Fruit fly (Drosophila melanogaster) whole organism, embryonic: ENCODE results near the gene CheB38b.
A peak's percentile ranks its signal among the peaks of the same experiment; 100 is the strongest.

Experiments used
- BEAF-32 ChIP-seq: fragments of 200-800 bp; sonication (Bioruptor generic); optimal IDR thresholded peaks from 3 replicates; lab custom pipeline; 2017; ENCODE audit warnings: missing biosample characterization, missing genetic modification characterization, mild to moderate bottlenecking, moderate library complexity, missing genetic modification reagents
- CG10431 ChIP-seq: fragments of 200-800 bp; sonication (Bioruptor generic); optimal IDR thresholded peaks from 3 replicates; lab custom pipeline; 2018; ENCODE audit warnings: missing biosample characterization, mild to moderate bottlenecking, missing genetic modification characterization
- CG10462 ChIP-seq: fragments of 200-800 bp; sonication (Bioruptor generic); optimal IDR thresholded peaks from 2 replicates; lab custom pipeline; 2016; ENCODE audit warnings: missing biosample characterization, missing genetic modification characterization
- CG11560 ChIP-seq: fragments of 200-800 bp; sonication (Bioruptor generic); IDR thresholded peaks from 3 replicates; pipeline ENCODE4 v1.3.6; 2022; ENCODE audit warnings: missing biosample characterization, missing genetic modification characterization
- CG12104 ChIP-seq: fragments of 200-800 bp; sonication (Bioruptor generic); optimal IDR thresholded peaks from 3 replicates; lab custom pipeline; 2016; ENCODE audit warnings: missing biosample characterization, missing genetic modification characterization
- CG12659 ChIP-seq: fragments of 200-800 bp; sonication (Bioruptor generic); optimal IDR thresholded peaks from 3 replicates; lab custom pipeline; 2017; ENCODE audit warnings: mild to moderate bottlenecking, missing biosample characterization, missing genetic modification reagents, missing genetic modification characterization
- CG14441 ChIP-seq: fragments of 200-800 bp; sonication (Bioruptor generic); IDR thresholded peaks from 2 replicates; pipeline ENCODE4 v1.3.6; 2022; ENCODE audit warnings: missing biosample characterization, missing genetic modification characterization
- CG15514 ChIP-seq: fragments of 200-800 bp; sonication (Bioruptor generic); optimal IDR thresholded peaks from 3 replicates; lab custom pipeline; 2017; ENCODE audit warnings: missing biosample characterization, missing genetic modification characterization, mild to moderate bottlenecking, moderate library complexity, missing genetic modification reagents
- CG1603 ChIP-seq: fragments of 200-800 bp; sonication (Bioruptor generic); optimal IDR thresholded peaks from 2 replicates; lab custom pipeline; 2019; ENCODE audit warnings: missing biosample characterization, mild to moderate bottlenecking, missing genetic modification characterization, moderate library complexity
- CG17186 ChIP-seq: fragments of 200-800 bp; sonication (Bioruptor generic); optimal IDR thresholded peaks from 3 replicates; lab custom pipeline; 2017; ENCODE audit warnings: missing biosample characterization, missing genetic modification reagents, missing genetic modification characterization
- CG17359 ChIP-seq: fragments of 200-800 bp; sonication (Bioruptor generic); optimal IDR thresholded peaks from 3 replicates; lab custom pipeline; 2018; ENCODE audit warnings: missing biosample characterization, mild to moderate bottlenecking, missing genetic modification characterization, moderate library complexity
- CG17802 ChIP-seq: fragments of 200-800 bp; sonication (Bioruptor generic); optimal IDR thresholded peaks from 2 replicates; lab custom pipeline; 2018; ENCODE audit warnings: missing biosample characterization, mild to moderate bottlenecking, missing genetic modification characterization, moderate library complexity
- CG18619 ChIP-seq: fragments of 200-800 bp; sonication (Bioruptor generic); optimal IDR thresholded peaks from 3 replicates; lab custom pipeline; 2017; ENCODE audit warnings: missing biosample characterization, mild to moderate bottlenecking, missing genetic modification characterization
- CG2120 ChIP-seq: fragments of 200-800 bp; sonication (Bioruptor generic); optimal IDR thresholded peaks from 3 replicates; lab custom pipeline; 2016; ENCODE audit warnings: missing biosample characterization, missing genetic modification characterization
- CG2129 ChIP-seq: fragments of 200-800 bp; sonication (Bioruptor generic); IDR thresholded peaks from 2 replicates; pipeline ENCODE4 v1.3.6; 2022; ENCODE audit warnings: missing biosample characterization, missing genetic modification characterization; ENCODE audit not compliant: partially characterized antibody
- CG2199 ChIP-seq: fragments of 200-800 bp; sonication (Bioruptor generic); IDR thresholded peaks from 3 replicates; pipeline ENCODE4 v1.3.6; 2022; ENCODE audit warnings: missing biosample characterization, missing genetic modification characterization
- CG33213 ChIP-seq: fragments of 200-800 bp; sonication (Bioruptor generic); optimal IDR thresholded peaks from 3 replicates; lab custom pipeline; 2016; ENCODE audit warnings: missing biosample characterization, missing genetic modification characterization
- CG34224 ChIP-seq: fragments of 200-800 bp; sonication (Bioruptor generic); IDR thresholded peaks from 3 replicates; pipeline ENCODE4 v1.3.6; 2022; ENCODE audit warnings: missing biosample characterization, missing genetic modification characterization; ENCODE audit not compliant: partially characterized antibody
- CG5180 ChIP-seq: fragments of 200-800 bp; sonication (Bioruptor generic); optimal IDR thresholded peaks from 3 replicates; lab custom pipeline; 2017; ENCODE audit warnings: missing biosample characterization, missing genetic modification characterization, mild to moderate bottlenecking, moderate library complexity, missing genetic modification reagents
- CG8290 ChIP-seq, 3 experiments: fragments of 200-800 bp; sonication (Bioruptor generic); optimal IDR thresholded peaks; 2 replicates each; lab custom pipeline; 2016 to 2019; ENCODE audit warnings: missing biosample characterization in 3 of 3, missing genetic modification characterization in 3 of 3, mild to moderate bottlenecking in 2 of 3, moderate library complexity in 1 of 3
- CG8359 ChIP-seq: fragments of 200-800 bp; sonication (Bioruptor generic); optimal IDR thresholded peaks from 2 replicates; lab custom pipeline; 2017; ENCODE audit warnings: missing biosample characterization, mild to moderate bottlenecking, missing genetic modification characterization, borderline replicate concordance
- CrebB ChIP-seq: fragments of 200-800 bp; sonication (Bioruptor generic); optimal IDR thresholded peaks from 3 replicates; lab custom pipeline; 2018; ENCODE audit warnings: missing biosample characterization, mild to moderate bottlenecking, missing genetic modification characterization
- Dp ChIP-seq: fragments of 200-800 bp; sonication (Bioruptor generic); optimal IDR thresholded peaks from 2 replicates; lab custom pipeline; 2018; ENCODE audit warnings: missing biosample characterization, mild to moderate bottlenecking, missing genetic modification characterization, moderate library complexity
- E2f1 ChIP-seq: fragments of 200-800 bp; sonication (Bioruptor generic); IDR thresholded peaks from 2 replicates; pipeline ENCODE4 v1.3.6; 2022; ENCODE audit warnings: missing biosample characterization, missing genetic modification characterization
- Elba2 ChIP-seq: fragments of 200-800 bp; sonication (Bioruptor generic); optimal IDR thresholded peaks from 3 replicates; lab custom pipeline; 2016; ENCODE audit warnings: missing biosample characterization, missing genetic modification characterization
- Gug ChIP-seq: fragments of 200-800 bp; sonication (Bioruptor generic); IDR thresholded peaks from 4 replicates; pipeline ENCODE4 v1.3.6; 2022; ENCODE audit warnings: missing biosample characterization, missing genetic modification characterization
- HLH4C ChIP-seq: fragments of 200-800 bp; sonication (Bioruptor generic); IDR thresholded peaks from 3 replicates; pipeline ENCODE4 v1.3.6; 2022; ENCODE audit warnings: missing biosample characterization, missing genetic modification characterization; ENCODE audit not compliant: partially characterized antibody
- HmgZ ChIP-seq: fragments of 200-800 bp; sonication (Bioruptor generic); optimal IDR thresholded peaks from 2 replicates; lab custom pipeline; 2018; ENCODE audit warnings: missing biosample characterization, mild to moderate bottlenecking, missing genetic modification characterization
- Hr39 ChIP-seq: fragments of >200 bp; optimal IDR thresholded peaks from 2 replicates; lab custom pipeline; 2017
- Myb ChIP-seq: fragments of 200-800 bp; sonication (Bioruptor generic); optimal IDR thresholded peaks from 2 replicates; lab custom pipeline; 2016; ENCODE audit warnings: missing biosample characterization, missing genetic modification characterization
- NFAT ChIP-seq: fragments of 200-800 bp; sonication (Bioruptor generic); IDR thresholded peaks from 2 replicates; pipeline ENCODE4 v1.3.6; 2022; ENCODE audit warnings: missing biosample characterization, missing genetic modification characterization
- NfI ChIP-seq: fragments of 200-800 bp; sonication (Bioruptor generic); optimal IDR thresholded peaks from 3 replicates; lab custom pipeline; 2018; ENCODE audit warnings: missing biosample characterization, mild to moderate bottlenecking, missing genetic modification characterization, moderate library complexity
- Ptx1 ChIP-seq: fragments of 200-800 bp; sonication (Bioruptor generic); IDR thresholded peaks from 2 replicates; pipeline ENCODE4 v1.3.6; 2022; ENCODE audit warnings: missing biosample characterization, missing genetic modification characterization
- Xrp1 ChIP-seq: fragments of 200-800 bp; sonication (Bioruptor generic); IDR thresholded peaks from 2 replicates; pipeline ENCODE4 v1.3.6; 2022; ENCODE audit warnings: missing biosample characterization, missing genetic modification characterization
- aop ChIP-seq: fragments of 200-800 bp; sonication (Bioruptor generic); IDR thresholded peaks from 2 replicates; pipeline ENCODE4 v1.3.6; 2022; ENCODE audit warnings: missing biosample characterization, missing genetic modification characterization
- chif ChIP-seq, 2 experiments: fragments of 200-800 bp; sonication (Bioruptor generic); optimal IDR thresholded peaks; 3 replicates each; lab custom pipeline; 2016; ENCODE audit warnings: missing biosample characterization in 2 of 2, missing genetic modification characterization in 2 of 2
- chn ChIP-seq: fragments of 200-800 bp; sonication (Bioruptor generic); optimal IDR thresholded peaks from 2 replicates; lab custom pipeline; 2016; ENCODE audit warnings: missing biosample characterization, missing genetic modification characterization
- croc ChIP-seq: fragments of 200-800 bp; sonication (Bioruptor generic); conservative IDR thresholded peaks from 3 replicates; pipeline ENCODE4 v1.3.6; 2022; ENCODE audit warnings: missing biosample characterization, missing genetic modification characterization
- exex ChIP-seq: fragments of 200-800 bp; sonication (Bioruptor generic); optimal IDR thresholded peaks from 4 replicates; lab custom pipeline; 2018; ENCODE audit warnings: missing biosample characterization, mild to moderate bottlenecking, missing genetic modification characterization, moderate library complexity
- gce ChIP-seq: fragments of 200-800 bp; sonication (Bioruptor generic); IDR thresholded peaks from 3 replicates; pipeline ENCODE4 v1.3.6; 2022; ENCODE audit warnings: missing biosample characterization, missing genetic modification characterization
- jing ChIP-seq: fragments of 200-800 bp; sonication (Bioruptor generic); optimal IDR thresholded peaks from 2 replicates; lab custom pipeline; 2018; ENCODE audit warnings: missing biosample characterization, mild to moderate bottlenecking, missing genetic modification characterization
- kah ChIP-seq: fragments of 200-800 bp; sonication (Bioruptor generic); optimal IDR thresholded peaks from 2 replicates; lab custom pipeline; 2018; ENCODE audit warnings: missing biosample characterization, mild to moderate bottlenecking, missing genetic modification characterization
- lbe ChIP-seq: fragments of 200-800 bp; sonication (Bioruptor generic); optimal IDR thresholded peaks from 2 replicates; lab custom pipeline; 2016; ENCODE audit warnings: missing biosample characterization, mild to moderate bottlenecking, missing genetic modification characterization
- lov ChIP-seq, 2 experiments: fragments of 200-800 bp in 1 of 2; fragments of >200 bp in 1 of 2; sonication (Bioruptor generic) in 1 of 2; IDR thresholded peaks in 1 of 2; optimal IDR thresholded peaks in 1 of 2; 2 replicates in 1 of 2; 3 replicates in 1 of 2; pipeline versions ENCODE4 v1.3.6 to Lab custom; 2017 to 2022; ENCODE audit warnings: missing biosample characterization in 1 of 2, missing genetic modification characterization in 1 of 2
- pita ChIP-seq: fragments of 200-800 bp; sonication (Bioruptor generic); optimal IDR thresholded peaks from 2 replicates; lab custom pipeline; 2017; ENCODE audit warnings: missing biosample characterization, mild to moderate bottlenecking, missing genetic modification characterization
- psq ChIP-seq: fragments of 200-800 bp; sonication (Bioruptor generic); optimal IDR thresholded peaks from 2 replicates; lab custom pipeline; 2017; ENCODE audit warnings: missing biosample characterization, missing genetic modification characterization
- repo ChIP-seq: fragments of 200-800 bp; sonication (Bioruptor generic); optimal IDR thresholded peaks from 2 replicates; lab custom pipeline; 2016; ENCODE audit warnings: missing biosample characterization, missing genetic modification characterization
- sens ChIP-seq: fragments of 200-800 bp; sonication (Bioruptor generic); peaks from one replicate; lab custom pipeline; 2016; ENCODE audit warnings: missing biosample characterization, missing genetic modification characterization
- slp2 ChIP-seq: fragments of 200-800 bp; sonication (Bioruptor generic); optimal IDR thresholded peaks from 2 replicates; lab custom pipeline; 2016; ENCODE audit warnings: missing biosample characterization, missing genetic modification characterization
- sna ChIP-seq: fragments of 200-800 bp; sonication (Bioruptor generic); IDR thresholded peaks from 2 replicates; pipeline ENCODE4 v1.3.6; 2022; ENCODE audit warnings: missing biosample characterization, missing genetic modification characterization; ENCODE audit not compliant: partially characterized antibody
- zfh1 ChIP-seq: fragments of 200-800 bp; sonication (Bioruptor generic); IDR thresholded peaks from 3 replicates; pipeline ENCODE4 v1.3.6; 2022; ENCODE audit warnings: missing biosample characterization, missing genetic modification characterization

Gene CheB38b

DNA sequence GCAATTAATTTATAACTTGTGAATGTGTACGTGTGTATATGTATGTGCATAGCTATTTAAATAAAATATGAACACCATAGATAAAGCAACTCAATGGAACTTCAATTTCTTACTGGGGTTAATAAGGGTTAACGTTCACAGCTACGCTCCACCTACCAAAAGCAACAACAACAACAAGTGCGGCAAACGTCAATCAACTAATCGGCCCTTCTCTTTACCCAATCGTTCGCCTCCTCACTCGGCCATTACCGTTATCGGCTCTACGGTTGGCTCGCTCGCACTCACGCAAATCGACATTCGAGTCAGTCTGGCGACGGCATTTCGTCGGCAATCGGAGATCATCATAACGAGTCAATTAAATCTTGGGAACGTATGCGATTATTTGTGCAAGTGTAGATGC lies 34.0 kb downstream of the CheB38b start (continued):
- no peak for TF ChIP-seq HmgZ (tag; lab: Kevin White, UChicago)
- no peak for TF ChIP-seq Hr39 (lab: Kevin White, UChicago)
- TF ChIP-seq CG2129, result no peak
- no peak for TF ChIP-seq CG33213 (GFP tag; lab: Kevin White, UChicago)
- TF ChIP-seq croc (GFP tag; lab: Robert Waterston, UW), result no peak
- no peak for TF ChIP-seq pita
- TF ChIP-seq NFAT (GFP tag; lab: Robert Waterston, UW), result no peak
- TF ChIP-seq CG5180 (GFP tag; lab: Kevin White, UChicago), result no peak
- no peak for TF ChIP-seq Gug (GFP tag; lab: Robert Waterston, UW)
- no peak for TF ChIP-seq jing (GFP tag; lab: Kevin White, UChicago)
- TF ChIP-seq BEAF-32 (GFP tag; lab: Kevin White, UChicago), result no peak
- TF ChIP-seq Xrp1 (GFP tag; lab: Robert Waterston, UW), result no peak
- no peak for TF ChIP-seq Ptx1 (GFP tag; lab: Robert Waterston, UW)
- no peak for TF ChIP-seq aop (GFP tag; lab: Robert Waterston, UW)
- TF ChIP-seq E2f1 (GFP tag; lab: Robert Waterston, UW), result no peak
- TF ChIP-seq CG8359 (GFP tag; lab: Kevin White, UChicago), result no peak
- no peak for TF ChIP-seq CG17186
- no peak for TF ChIP-seq Elba2 (GFP tag; lab: Kevin White, UChicago)
- TF ChIP-seq CG18619, result no peak
- peak; percentile 93 for TF ChIP-seq psq (GFP tag; lab: Kevin White, UChicago)
- TF ChIP-seq CrebB (tag; lab: Kevin White, UChicago), result no peak
- TF ChIP-seq CG17802 (tag; lab: Kevin White, UChicago), result no peak
- TF ChIP-seq CG12659 (GFP tag; lab: Kevin White, UChicago), result no peak
- TF ChIP-seq Dp (GFP tag; lab: Kevin White, UChicago), result no peak
- no peak for TF ChIP-seq CG12104 (GFP tag; lab: Kevin White, UChicago)
- no peak for TF ChIP-seq HLH4C (GFP tag; lab: Robert Waterston, UW)
- no peak for TF ChIP-seq CG2120
- TF ChIP-seq slp2 (GFP tag; lab: Kevin White, UChicago), result no peak
- TF ChIP-seq CG8290 (GFP tag; optimal IDR thresholded peaks at IDR 0.05; lab: Kevin White, UChicago), result no peak
- TF ChIP-seq CG8290 (tag; optimal IDR thresholded peaks at IDR 0.05; lab: Kevin White, UChicago), result no peak
- no peak for TF ChIP-seq CG14441 (GFP tag; lab: Robert Waterston, UW)
- 0 out of 3 replicates have a peak, but pooled peaks have one; percentile 21 for TF ChIP-seq CG2199
- no peak for TF ChIP-seq CG10431
- TF ChIP-seq chn, result no peak
- TF ChIP-seq CG15514, result no peak
- no peak for TF ChIP-seq gce (GFP tag; lab: Robert Waterston, UW)
- TF ChIP-seq lbe (GFP tag; lab: Kevin White, UChicago), result no peak
- TF ChIP-seq chif (GFP tag; optimal IDR thresholded peaks at IDR 0.05; lab: Kevin White, UChicago), result no peak
- TF ChIP-seq CG17359 (tag; lab: Kevin White, UChicago), result no peak
- TF ChIP-seq CG1603 (tag; lab: Kevin White, UChicago), result no peak
- TF ChIP-seq kah (GFP tag; lab: Kevin White, UChicago), result no peak
- TF ChIP-seq CG10462 (GFP tag; lab: Kevin White, UChicago), result no peak
- no peak for TF ChIP-seq sna (GFP tag; lab: Robert Waterston, UW)
- TF ChIP-seq sens (GFP tag; lab: Kevin White, UChicago), result peak; percentile 40
- no peak for TF ChIP-seq Myb (GFP tag; lab: Kevin White, UChicago)
- no peak for TF ChIP-seq CG11560 (tag; lab: Robert Waterston, UW)
- no peak for TF ChIP-seq lov (optimal IDR thresholded peaks at IDR 0.05; lab: Kevin White, UChicago)
- no peak for TF ChIP-seq lov (GFP tag; IDR thresholded peaks at IDR 0.05; lab: Robert Waterston, UW)
- TF ChIP-seq zfh1 (GFP tag; lab: Robert Waterston, UW), result 0 out of 3 replicates have a peak, but pooled peaks have one; percentile 33
- no peak for TF ChIP-seq repo
- TF ChIP-seq CG34224, result no peak
- TF ChIP-seq exex (tag; lab: Kevin White, UChicago), result peak; percentile 59
- no peak for TF ChIP-seq NfI
